Worm (Caenorhabditis elegans): ENCODE results near the gene C29F5.8.

Gene C29F5.8

DNA sequence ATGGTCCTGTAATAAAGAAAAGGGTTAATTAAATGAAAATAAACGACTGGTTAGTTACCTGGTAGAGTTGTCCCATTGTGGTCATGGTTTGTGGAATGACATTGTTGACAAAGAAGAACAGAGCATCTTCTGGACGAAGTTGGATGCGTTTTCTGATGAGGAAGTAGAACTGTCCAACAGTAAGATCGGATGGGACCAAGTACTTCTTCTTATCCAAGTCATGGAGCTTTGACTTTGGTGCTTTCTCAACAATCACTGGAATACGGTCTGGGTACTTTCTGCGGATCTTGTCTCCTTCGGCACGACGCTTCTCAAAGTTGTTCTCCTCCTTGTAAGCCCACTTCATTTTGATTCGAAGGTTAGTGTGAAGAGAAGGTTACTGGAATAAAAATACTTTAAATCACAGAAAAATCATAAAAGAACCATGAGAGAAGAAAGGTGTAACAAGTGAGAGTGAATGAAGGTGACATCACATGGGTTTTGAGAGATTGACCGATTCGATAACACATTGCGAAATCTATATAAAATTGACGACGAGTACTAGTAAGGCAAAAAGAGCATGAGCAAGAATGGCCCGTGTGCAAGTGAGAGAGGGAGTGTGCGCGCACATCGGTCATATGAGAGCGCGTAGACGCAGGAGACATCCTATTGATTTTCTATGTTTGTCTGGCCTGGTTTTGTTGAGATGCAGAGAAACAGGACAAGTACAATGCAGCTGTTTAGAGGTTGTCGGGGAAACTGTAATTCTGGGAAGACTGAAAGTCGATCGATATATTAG is 41.3 kb downstream of the C29F5.8 start, which contains the start of gene lgg-1 (continued):
- TF ChIP-seq mcd-1 (GFP tag; IDR thresholded peaks at IDR 0.05) (peak; percentile 56), mxl-1 (tag; optimal IDR thresholded peaks at IDR 0.05) (peak; percentile 14), unc-130 (GFP tag; optimal IDR thresholded peaks at IDR 0.05) (no peak), pbrm-1 (GFP tag; IDR thresholded peaks at IDR 0.05) (peak; percentile 61), attf-5 (GFP tag; optimal IDR thresholded peaks at IDR 0.05) (peak; percentile 45), ceh-27 (GFP tag; optimal IDR thresholded peaks at IDR 0.05) (peak; percentile 41), Y95B8A.8 (GFP tag; IDR thresholded peaks at IDR 0.05) (peak; percentile 72), let-607 (tag; optimal IDR thresholded peaks at IDR 0.05) (peak in 1 of 2 experiments; percentile 38), nhr-120 (GFP tag; IDR thresholded peaks at IDR 0.05) (no peak), ztf-26 (tag; optimal IDR thresholded peaks at IDR 0.05) (peak; percentile 21), aptf-2 (GFP tag; conservative IDR thresholded peaks at IDR 0.05) (peak; percentile 58; the same call in 1 of the 2 replicates), pha-4 (tag; optimal IDR thresholded peaks at IDR 0.05) (peak; percentile 83), hmg-20 (GFP tag; IDR thresholded peaks at IDR 0.05) (peak; percentile 6; the same call in 1 of the 2 replicates), Y53G8AR.9 (GFP tag; conservative IDR thresholded peaks at IDR 0.05) (peak; percentile 43; the same call in 1 of the 2 replicates), athp-1 (tag; optimal IDR thresholded peaks at IDR 0.05) (peak; percentile 72), madf-8 (GFP tag; conservative IDR thresholded peaks at IDR 0.05) (no peak), dox-1 (GFP tag; IDR thresholded peaks at IDR 0.05) (peak; percentile 75)

DNA sequence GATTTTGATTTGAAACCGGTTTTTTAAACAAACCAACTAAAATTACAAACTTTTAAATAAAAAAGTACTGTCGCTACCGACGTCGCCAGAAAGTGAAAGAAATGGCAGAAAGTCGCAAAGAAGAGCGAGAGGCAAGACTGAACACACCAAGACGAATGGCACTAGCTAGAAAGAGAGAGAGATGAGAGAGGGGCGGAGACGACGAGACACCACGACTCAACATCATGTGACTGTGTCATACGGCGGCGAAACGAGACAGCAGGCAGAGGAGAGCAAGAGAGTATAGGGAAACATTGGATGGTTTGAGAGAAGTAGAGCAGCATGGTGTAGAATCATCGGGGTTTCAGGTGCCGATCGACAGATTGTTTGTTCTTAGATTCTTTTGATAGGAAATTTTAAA is 42.1 kb downstream of the C29F5.8 start:
- TF ChIP-seq ztf-28 (GFP tag; IDR thresholded peaks at IDR 0.05), result no peak
- TF ChIP-seq pbrm-1 (GFP tag; IDR thresholded peaks at IDR 0.05), result peak; percentile 72
- peak; percentile 67 for TF ChIP-seq ztf-26 (tag; optimal IDR thresholded peaks at IDR 0.05)
- TF ChIP-seq egl-18 (GFP tag; IDR thresholded peaks at IDR 0.05), result peak; percentile 42; the same call in 1 of the 2 replicates
- peak; percentile 64 for TF ChIP-seq tlf-1 (GFP tag; optimal IDR thresholded peaks at IDR 0.05)
- TF ChIP-seq ccch-3 (GFP tag; optimal IDR thresholded peaks at IDR 0.05), result no peak
- peak; percentile 69; the same call in 1 of the 2 replicates for TF ChIP-seq lir-1 (GFP tag; conservative IDR thresholded peaks at IDR 0.05)
- peak; percentile 87 for TF ChIP-seq ceh-27 (GFP tag; optimal IDR thresholded peaks at IDR 0.05)
- TF ChIP-seq K11D2.4 (GFP tag; IDR thresholded peaks at IDR 0.05), result peak; percentile 80
- TF ChIP-seq C06A6.2 (GFP tag; conservative IDR thresholded peaks at IDR 0.05), result peak; percentile 80
- peak; percentile 79 for TF ChIP-seq pha-4 (tag; optimal IDR thresholded peaks at IDR 0.05)
- peak; percentile 53; the same call in 1 of the 2 replicates for TF ChIP-seq egrh-3 (GFP tag; IDR thresholded peaks at IDR 0.05)
- peak; percentile 42 for TF ChIP-seq F23B12.7 (tag; optimal IDR thresholded peaks at IDR 0.05; ENCODE audit: insufficient read depth)
- TF ChIP-seq ZK185.1 (tag; optimal IDR thresholded peaks at IDR 0.05; ENCODE audit: poor library complexity, severe bottlenecking), result peak; percentile 83
- TF ChIP-seq unc-62 (GFP tag; optimal IDR thresholded peaks at IDR 0.05), result peak; percentile 88
- peak; percentile 52 for TF ChIP-seq repo-1 (tag; optimal IDR thresholded peaks at IDR 0.05)
- TF ChIP-seq mcd-1 (GFP tag; IDR thresholded peaks at IDR 0.05), result peak; percentile 85
- TF ChIP-seq F37B4.10 (GFP tag; IDR thresholded peaks at IDR 0.05), result no peak
- TF ChIP-seq dpl-1 (GFP tag; optimal IDR thresholded peaks at IDR 0.05), result no peak
- peak; percentile 90 for TF ChIP-seq ekl-4 (GFP tag; IDR thresholded peaks at IDR 0.05)
- TF ChIP-seq cebp-1 (GFP tag; IDR thresholded peaks at IDR 0.05), result peak; percentile 65
- peak; percentile 87 for TF ChIP-seq cebp-1 (tag; optimal IDR thresholded peaks at IDR 0.05)
- peak; percentile 80 for TF ChIP-seq nhr-80 (tag; optimal IDR thresholded peaks at IDR 0.05)
- peak; percentile 74 for TF ChIP-seq Y67H2A.10 (GFP tag; conservative IDR thresholded peaks at IDR 0.05)
- peak; percentile 96 for TF ChIP-seq ama-1 (optimal IDR thresholded peaks at IDR 0.05)
- TF ChIP-seq ama-1 (GFP tag; optimal IDR thresholded peaks at IDR 0.05), result no peak
- peak; percentile 72; the same call in 1 of the 2 replicates for TF ChIP-seq lin-26 (GFP tag; IDR thresholded peaks at IDR 0.05)
- peak; percentile 13; the same call in 1 of the 2 replicates for TF ChIP-seq ceh-91 (GFP tag; IDR thresholded peaks at IDR 0.05)
- no peak for TF ChIP-seq nfya-1 (tag; optimal IDR thresholded peaks at IDR 0.05; ENCODE audit: borderline replicate concordance, insufficient read depth)
- no peak for TF ChIP-seq D2030.7 (GFP tag; IDR thresholded peaks at IDR 0.05)
- TF ChIP-seq C17E4.6 (GFP tag; IDR thresholded peaks at IDR 0.05), result 0 out of 2 replicates have a peak, but pooled peaks have one; percentile 38
- peak in 1 of 2 experiments; percentile 71 for TF ChIP-seq let-607 (tag; optimal IDR thresholded peaks at IDR 0.05)
- peak; percentile 64 for TF ChIP-seq chd-7 (tag; optimal IDR thresholded peaks at IDR 0.05)
- TF ChIP-seq attf-5 (GFP tag; optimal IDR thresholded peaks at IDR 0.05), result peak; percentile 82
- TF ChIP-seq let-526 (GFP tag; IDR thresholded peaks at IDR 0.05), result peak; percentile 75; the same call in 1 of the 2 replicates

All from whole organism, young adult.